Fruit fly (Drosophila melanogaster): ENCODE data around the gene CG14260.

DNA sequence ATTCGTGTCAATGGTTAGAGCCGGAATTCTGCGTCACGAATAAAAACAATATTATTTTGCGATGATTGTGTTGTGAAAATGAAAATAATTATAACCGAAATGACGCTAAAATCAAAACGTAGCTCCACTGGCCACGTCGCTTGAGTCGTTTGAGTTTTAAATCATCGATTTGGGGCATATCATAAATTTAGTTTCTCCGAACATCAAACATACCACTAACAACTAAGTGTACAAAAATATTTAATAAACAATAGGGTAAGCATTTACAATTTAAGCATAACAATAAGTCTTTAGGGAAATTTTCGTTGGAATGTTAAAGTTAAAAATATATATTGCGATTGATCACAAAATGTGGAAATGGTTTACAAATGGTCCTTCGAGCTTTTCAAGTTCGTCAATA, 14.3 kb upstream of the CG14260 start, which contains the start of the genes TTLL6B and TfIIA-L:
- TF ChIP-seq brk (GFP tag; optimal IDR thresholded peaks at IDR 0.05) (no peak), tai (GFP tag; optimal IDR thresholded peaks at IDR 0.05) (no peak)

All from whole organism, wandering third instar larva.